Worm (Caenorhabditis elegans) whole organism, L3 larva: ENCODE data around the gene frpr-8.

ENCODE experiments used
- R02D3.7 ChIP-seq: fragments of 150-350 bp; optimal IDR thresholded peaks from 2 replicates; lab custom pipeline; 2014; ENCODE audit warnings: missing biosample characterization, missing genetic modification characterization
- ZK546.5 ChIP-seq: sonication (generic microtip); optimal IDR thresholded peaks from 2 replicates; lab custom pipeline; 2017; ENCODE audit warnings: missing biosample characterization, missing genetic modification characterization
- aly-2 ChIP-seq: fragments of 150-350 bp; optimal IDR thresholded peaks from 2 replicates; lab custom pipeline; 2014; ENCODE audit warnings: missing biosample characterization, missing genetic modification characterization
- ama-1 ChIP-seq: fragments of 150-350 bp; optimal IDR thresholded peaks from 2 replicates; lab custom pipeline; 2018
- ceh-16 ChIP-seq: sonication (generic microtip); optimal IDR thresholded peaks from 2 replicates; lab custom pipeline; 2017; ENCODE audit warnings: missing biosample characterization, missing genetic modification characterization
- ceh-28 ChIP-seq: fragments of 150-350 bp; optimal IDR thresholded peaks from 2 replicates; lab custom pipeline; 2014; ENCODE audit warnings: missing biosample characterization, missing genetic modification reagents, missing genetic modification characterization
- ceh-82 ChIP-seq: fragments of 150-350 bp; optimal IDR thresholded peaks from 2 replicates; lab custom pipeline; 2014; ENCODE audit warnings: missing biosample characterization, missing genetic modification characterization
- daf-12 ChIP-seq: fragments of 150-350 bp; optimal IDR thresholded peaks from 2 replicates; lab custom pipeline; 2014; ENCODE audit warnings: missing biosample characterization, missing genetic modification reagents, missing genetic modification characterization
- egl-27 ChIP-seq: sonication (generic microtip); optimal IDR thresholded peaks from 4 replicates; lab custom pipeline; 2017; ENCODE audit warnings: missing biosample characterization, missing genetic modification reagents, missing genetic modification characterization
- egl-5 ChIP-seq: fragments of 150-350 bp; optimal IDR thresholded peaks from 2 replicates; lab custom pipeline; 2017; ENCODE audit warnings: missing biosample characterization, missing genetic modification reagents, missing genetic modification characterization, inconsistent platforms
- elt-1 ChIP-seq: fragments of 150-350 bp; optimal IDR thresholded peaks from 2 replicates; lab custom pipeline; 2014; ENCODE audit warnings: missing biosample characterization, missing genetic modification characterization
- elt-2 ChIP-seq: sonication (generic microtip); optimal IDR thresholded peaks from 2 replicates; lab custom pipeline; 2016; ENCODE audit warnings: missing genetic modification reagents, mild to moderate bottlenecking, missing genetic modification characterization, missing compliant biosample characterization
- elt-3 ChIP-seq, 3 experiments: fragments of 150-350 bp in 1 of 3; sonication (generic microtip) in 2 of 3; optimal IDR thresholded peaks; 2 replicates in 2 of 3; 4 replicates in 1 of 3; lab custom pipeline; 2014 to 2017; ENCODE audit warnings: missing biosample characterization in 3 of 3, missing genetic modification characterization in 3 of 3
- eor-1 ChIP-seq, 2 experiments: fragments of 150-350 bp; optimal IDR thresholded peaks; 2 replicates each; lab custom pipeline; 2014 to 2018; ENCODE audit warnings: missing biosample characterization in 2 of 2, missing genetic modification characterization in 2 of 2
- fkh-2 ChIP-seq: fragments of 150-350 bp; optimal IDR thresholded peaks from 2 replicates; lab custom pipeline; 2014; ENCODE audit warnings: missing biosample characterization, missing genetic modification reagents, missing genetic modification characterization
- hmg-11 ChIP-seq: sonication (generic microtip); optimal IDR thresholded peaks from 2 replicates; lab custom pipeline; 2016; ENCODE audit warnings: missing genetic modification characterization, missing compliant biosample characterization
- jun-1 ChIP-seq: fragments of 150-350 bp; optimal IDR thresholded peaks from 2 replicates; lab custom pipeline; 2014; ENCODE audit warnings: missing biosample characterization, missing genetic modification reagents, missing genetic modification characterization
- lin-15B ChIP-seq: fragments of 150-350 bp; optimal IDR thresholded peaks from 2 replicates; lab custom pipeline; 2014; ENCODE audit warnings: missing biosample characterization, missing genetic modification characterization
- lin-39 ChIP-seq: fragments of 150-350 bp; optimal IDR thresholded peaks from 2 replicates; lab custom pipeline; 2018; ENCODE audit warnings: missing biosample characterization, missing genetic modification reagents, missing genetic modification characterization
- lsy-12 ChIP-seq: sonication (generic microtip); optimal IDR thresholded peaks from 2 replicates; lab custom pipeline; 2016; ENCODE audit warnings: mild to moderate bottlenecking, missing genetic modification characterization, missing compliant biosample characterization
- mdl-1 ChIP-seq: fragments of 150-350 bp; optimal IDR thresholded peaks from 2 replicates; lab custom pipeline; 2014; ENCODE audit warnings: missing biosample characterization, missing genetic modification characterization
- mml-1 ChIP-seq: fragments of 150-350 bp; sonication (generic microtip); optimal IDR thresholded peaks from 3 replicates; lab custom pipeline; 2014; ENCODE audit warnings: missing biosample characterization, missing genetic modification characterization
- nfya-1 ChIP-seq: sonication (generic microtip); optimal IDR thresholded peaks from 2 replicates; lab custom pipeline; 2017; ENCODE audit warnings: missing genetic modification characterization, mild to moderate bottlenecking, missing compliant biosample characterization, antibody characterized with exemption, moderate library complexity; ENCODE audit not compliant: insufficient read depth
- nhr-11 ChIP-seq: fragments of 150-350 bp; optimal IDR thresholded peaks from 2 replicates; lab custom pipeline; 2014; ENCODE audit warnings: missing biosample characterization, missing genetic modification characterization
- nhr-12 ChIP-seq: fragments of 150-350 bp; optimal IDR thresholded peaks from 2 replicates; lab custom pipeline; 2014; ENCODE audit warnings: missing biosample characterization, missing genetic modification characterization
- nhr-23 ChIP-seq: fragments of 150-350 bp; optimal IDR thresholded peaks from 2 replicates; lab custom pipeline; 2014; ENCODE audit warnings: missing biosample characterization, missing genetic modification reagents, missing genetic modification characterization
- nhr-237 ChIP-seq: fragments of 150-350 bp; optimal IDR thresholded peaks from 2 replicates; lab custom pipeline; 2014; ENCODE audit warnings: missing biosample characterization, missing genetic modification characterization
- nhr-25 ChIP-seq: sonication (generic microtip); optimal IDR thresholded peaks from 2 replicates; lab custom pipeline; 2017; ENCODE audit warnings: missing biosample characterization, missing genetic modification characterization
- nhr-28 ChIP-seq: fragments of 150-350 bp; optimal IDR thresholded peaks from 2 replicates; lab custom pipeline; 2014; ENCODE audit warnings: missing biosample characterization, missing genetic modification characterization
- nhr-43 ChIP-seq: sonication (generic microtip); optimal IDR thresholded peaks from 2 replicates; lab custom pipeline; 2016; ENCODE audit warnings: mild to moderate bottlenecking, missing genetic modification characterization, missing compliant biosample characterization; ENCODE audit not compliant: poor library complexity, severe bottlenecking
- nhr-67 ChIP-seq: fragments of 150-350 bp; optimal IDR thresholded peaks from 2 replicates; lab custom pipeline; 2014; ENCODE audit warnings: missing biosample characterization, missing genetic modification characterization
- nhr-76 ChIP-seq: fragments of 150-350 bp; sonication (generic microtip); optimal IDR thresholded peaks from 5 replicates; lab custom pipeline; 2014; ENCODE audit warnings: missing biosample characterization, missing genetic modification characterization
- nhr-77 ChIP-seq: fragments of 150-350 bp; optimal IDR thresholded peaks from 2 replicates; lab custom pipeline; 2014; ENCODE audit warnings: missing biosample characterization, missing genetic modification characterization
- pha-4 ChIP-seq: fragments of 150-350 bp; optimal IDR thresholded peaks from 2 replicates; lab custom pipeline; 2014; ENCODE audit warnings: missing biosample characterization, missing genetic modification reagents, missing genetic modification characterization
- pqm-1 ChIP-seq: fragments of 150-350 bp; optimal IDR thresholded peaks from 2 replicates; lab custom pipeline; 2017; ENCODE audit warnings: missing biosample characterization, missing genetic modification characterization, inconsistent platforms
- sea-2 ChIP-seq: fragments of 150-350 bp; sonication (generic microtip); optimal IDR thresholded peaks from 4 replicates; lab custom pipeline; 2014; ENCODE audit warnings: missing biosample characterization, missing genetic modification reagents, missing genetic modification characterization
- skn-1 ChIP-seq: fragments of 150-350 bp; optimal IDR thresholded peaks from 2 replicates; lab custom pipeline; 2014; ENCODE audit warnings: missing biosample characterization, missing genetic modification characterization
- snpc-4 ChIP-seq: fragments of 150-350 bp; optimal IDR thresholded peaks from 2 replicates; lab custom pipeline; 2014; ENCODE audit warnings: missing biosample characterization, missing genetic modification characterization
- tbx-2 ChIP-seq: sonication (generic microtip); optimal IDR thresholded peaks from 2 replicates; lab custom pipeline; 2016; ENCODE audit warnings: mild to moderate bottlenecking, missing genetic modification characterization, missing compliant biosample characterization
- unc-39 ChIP-seq: sonication (generic microtip); optimal IDR thresholded peaks from 4 replicates; lab custom pipeline; 2017; ENCODE audit warnings: missing biosample characterization, missing genetic modification characterization
- unc-62 ChIP-seq: fragments of 150-350 bp; sonication (generic microtip); optimal IDR thresholded peaks from 4 replicates; lab custom pipeline; 2014; ENCODE audit warnings: missing biosample characterization, missing genetic modification reagents, missing genetic modification characterization
- zag-1 ChIP-seq: fragments of 150-350 bp; optimal IDR thresholded peaks from 2 replicates; lab custom pipeline; 2014; ENCODE audit warnings: missing biosample characterization, missing genetic modification characterization
- ztf-11 ChIP-seq: fragments of 150-350 bp; optimal IDR thresholded peaks from 2 replicates; lab custom pipeline; 2014; ENCODE audit warnings: missing biosample characterization, missing genetic modification characterization

The frpr-8 gene

ce11 chrX:8676088-8676779, 21.4 kb upstream of the frpr-8 start:
- TF ChIP-seq nhr-237 (tag; lab: Kevin White, UChicago) (no peak), egl-5 (tag; lab: Kevin White, UChicago) (no peak), lsy-12 (no peak), aly-2 (tag; lab: Kevin White, UChicago) (no peak), nhr-25 (tag; lab: Kevin White, UChicago) (peak; percentile 21), nhr-76 (tag; lab: Kevin White, UChicago) (no peak), zag-1 (tag; lab: Kevin White, UChicago) (no peak), nhr-67 (no peak), nhr-28 (no peak), pha-4 (peak; percentile 34), unc-39 (tag; lab: Kevin White, UChicago) (no peak), mml-1 (tag; lab: Kevin White, UChicago) (no peak), ceh-16 (no peak), mdl-1 (peak; percentile 56), elt-2 (tag; lab: Kevin White, UChicago) (peak; percentile 84), ama-1 (lab: Kevin White, UChicago) (no peak), nhr-12 (tag; lab: Kevin White, UChicago) (no peak), lin-15B (tag; lab: Kevin White, UChicago) (no peak), jun-1 (tag; lab: Kevin White, UChicago) (peak; percentile 38), fkh-2 (no peak), egl-27 (tag; lab: Kevin White, UChicago) (no peak), skn-1 (no peak), eor-1 (tag; optimal IDR thresholded peaks at IDR 0.05; lab: Kevin White, UChicago) (no peak), sea-2 (no peak), daf-12 (tag; lab: Kevin White, UChicago) (no peak), tbx-2 (tag; lab: Kevin White, UChicago) (no peak), ceh-28 (tag; lab: Kevin White, UChicago) (no peak), ZK546.5 (tag; lab: Kevin White, UChicago) (no peak), hmg-11 (tag; lab: Kevin White, UChicago) (no peak), snpc-4 (tag; lab: Kevin White, UChicago) (no peak), nhr-23 (no peak), elt-3 (tag; optimal IDR thresholded peaks at IDR 0.05; lab: Kevin White, UChicago) (peak in 1 of 3 experiments; percentile 58), pqm-1 (tag; lab: Kevin White, UChicago) (peak; percentile 70), ztf-11 (tag; lab: Kevin White, UChicago) (no peak), unc-62 (GFP tag; lab: Kevin White, UChicago) (no peak), lin-39 (tag; lab: Kevin White, UChicago) (no peak), elt-1 (tag; lab: Kevin White, UChicago) (no peak), R02D3.7 (tag; lab: Kevin White, UChicago) (no peak), nfya-1 (tag; lab: Kevin White, UChicago) (no peak), ceh-82 (tag; lab: Kevin White, UChicago) (no peak), nhr-43 (tag; lab: Kevin White, UChicago) (no peak), nhr-11 (tag; lab: Kevin White, UChicago) (no peak)

ce11 chrX:8677320-8677719, 20.3 kb upstream of the frpr-8 start:
- TF ChIP-seq nhr-77 (tag; lab: Kevin White, UChicago) (no peak), nhr-11 (tag; lab: Kevin White, UChicago) (no peak), skn-1 (no peak), nhr-12 (tag; lab: Kevin White, UChicago) (no peak), ceh-28 (tag; lab: Kevin White, UChicago) (no peak), elt-1 (tag; lab: Kevin White, UChicago) (no peak)
